Worm (Caenorhabditis elegans) whole organism, L3 larva: ENCODE results near the gene ifbp-1.
A peak's percentile ranks its signal among the peaks of the same experiment; 100 is the strongest.

ENCODE experiments used
- R02D3.7 ChIP-seq: fragments of 150-350 bp; optimal IDR thresholded peaks from 2 replicates; lab custom pipeline; 2014; ENCODE audit warnings: missing biosample characterization, missing genetic modification characterization
- ZK546.5 ChIP-seq: sonication (generic microtip); optimal IDR thresholded peaks from 2 replicates; lab custom pipeline; 2017; ENCODE audit warnings: missing biosample characterization, missing genetic modification characterization
- ama-1 ChIP-seq: fragments of 150-350 bp; optimal IDR thresholded peaks from 2 replicates; lab custom pipeline; 2018
- ceh-28 ChIP-seq: fragments of 150-350 bp; optimal IDR thresholded peaks from 2 replicates; lab custom pipeline; 2014; ENCODE audit warnings: missing biosample characterization, missing genetic modification reagents, missing genetic modification characterization
- ceh-82 ChIP-seq: fragments of 150-350 bp; optimal IDR thresholded peaks from 2 replicates; lab custom pipeline; 2014; ENCODE audit warnings: missing biosample characterization, missing genetic modification characterization
- ceh-9 ChIP-seq: sonication (generic microtip); optimal IDR thresholded peaks from 2 replicates; lab custom pipeline; 2018; ENCODE audit warnings: missing biosample characterization, missing genetic modification characterization
- daf-12 ChIP-seq: fragments of 150-350 bp; optimal IDR thresholded peaks from 2 replicates; lab custom pipeline; 2014; ENCODE audit warnings: missing biosample characterization, missing genetic modification reagents, missing genetic modification characterization
- egl-27 ChIP-seq: sonication (generic microtip); optimal IDR thresholded peaks from 4 replicates; lab custom pipeline; 2017; ENCODE audit warnings: missing biosample characterization, missing genetic modification reagents, missing genetic modification characterization
- elt-1 ChIP-seq: fragments of 150-350 bp; optimal IDR thresholded peaks from 2 replicates; lab custom pipeline; 2014; ENCODE audit warnings: missing biosample characterization, missing genetic modification characterization
- elt-2 ChIP-seq: sonication (generic microtip); optimal IDR thresholded peaks from 2 replicates; lab custom pipeline; 2016; ENCODE audit warnings: missing genetic modification reagents, mild to moderate bottlenecking, missing genetic modification characterization, missing compliant biosample characterization
- eor-1 ChIP-seq, 2 experiments: fragments of 150-350 bp; optimal IDR thresholded peaks; 2 replicates each; lab custom pipeline; 2014 to 2018; ENCODE audit warnings: missing biosample characterization in 2 of 2, missing genetic modification characterization in 2 of 2
- fkh-10 ChIP-seq: sonication (generic microtip); optimal IDR thresholded peaks from 2 replicates; lab custom pipeline; 2017; ENCODE audit warnings: missing biosample characterization, missing genetic modification reagents, missing genetic modification characterization
- fkh-2 ChIP-seq: fragments of 150-350 bp; optimal IDR thresholded peaks from 2 replicates; lab custom pipeline; 2014; ENCODE audit warnings: missing biosample characterization, missing genetic modification reagents, missing genetic modification characterization
- hmg-11 ChIP-seq: sonication (generic microtip); optimal IDR thresholded peaks from 2 replicates; lab custom pipeline; 2016; ENCODE audit warnings: missing genetic modification characterization, missing compliant biosample characterization
- jun-1 ChIP-seq: fragments of 150-350 bp; optimal IDR thresholded peaks from 2 replicates; lab custom pipeline; 2014; ENCODE audit warnings: missing biosample characterization, missing genetic modification reagents, missing genetic modification characterization
- lin-15B ChIP-seq: fragments of 150-350 bp; optimal IDR thresholded peaks from 2 replicates; lab custom pipeline; 2014; ENCODE audit warnings: missing biosample characterization, missing genetic modification characterization
- lin-39 ChIP-seq: fragments of 150-350 bp; optimal IDR thresholded peaks from 2 replicates; lab custom pipeline; 2018; ENCODE audit warnings: missing biosample characterization, missing genetic modification reagents, missing genetic modification characterization
- lsy-12 ChIP-seq: sonication (generic microtip); optimal IDR thresholded peaks from 2 replicates; lab custom pipeline; 2016; ENCODE audit warnings: mild to moderate bottlenecking, missing genetic modification characterization, missing compliant biosample characterization
- mml-1 ChIP-seq: fragments of 150-350 bp; sonication (generic microtip); optimal IDR thresholded peaks from 3 replicates; lab custom pipeline; 2014; ENCODE audit warnings: missing biosample characterization, missing genetic modification characterization
- nfya-1 ChIP-seq: sonication (generic microtip); optimal IDR thresholded peaks from 2 replicates; lab custom pipeline; 2017; ENCODE audit warnings: missing genetic modification characterization, mild to moderate bottlenecking, missing compliant biosample characterization, antibody characterized with exemption, moderate library complexity; ENCODE audit not compliant: insufficient read depth
- nhr-11 ChIP-seq: fragments of 150-350 bp; optimal IDR thresholded peaks from 2 replicates; lab custom pipeline; 2014; ENCODE audit warnings: missing biosample characterization, missing genetic modification characterization
- nhr-12 ChIP-seq: fragments of 150-350 bp; optimal IDR thresholded peaks from 2 replicates; lab custom pipeline; 2014; ENCODE audit warnings: missing biosample characterization, missing genetic modification characterization
- nhr-23 ChIP-seq: fragments of 150-350 bp; optimal IDR thresholded peaks from 2 replicates; lab custom pipeline; 2014; ENCODE audit warnings: missing biosample characterization, missing genetic modification reagents, missing genetic modification characterization
- nhr-237 ChIP-seq: fragments of 150-350 bp; optimal IDR thresholded peaks from 2 replicates; lab custom pipeline; 2014; ENCODE audit warnings: missing biosample characterization, missing genetic modification characterization
- nhr-28 ChIP-seq: fragments of 150-350 bp; optimal IDR thresholded peaks from 2 replicates; lab custom pipeline; 2014; ENCODE audit warnings: missing biosample characterization, missing genetic modification characterization
- nhr-43 ChIP-seq: sonication (generic microtip); optimal IDR thresholded peaks from 2 replicates; lab custom pipeline; 2016; ENCODE audit warnings: mild to moderate bottlenecking, missing genetic modification characterization, missing compliant biosample characterization; ENCODE audit not compliant: poor library complexity, severe bottlenecking
- nhr-76 ChIP-seq: fragments of 150-350 bp; sonication (generic microtip); optimal IDR thresholded peaks from 5 replicates; lab custom pipeline; 2014; ENCODE audit warnings: missing biosample characterization, missing genetic modification characterization
- pqm-1 ChIP-seq: fragments of 150-350 bp; optimal IDR thresholded peaks from 2 replicates; lab custom pipeline; 2017; ENCODE audit warnings: missing biosample characterization, missing genetic modification characterization, inconsistent platforms
- sea-2 ChIP-seq: fragments of 150-350 bp; sonication (generic microtip); optimal IDR thresholded peaks from 4 replicates; lab custom pipeline; 2014; ENCODE audit warnings: missing biosample characterization, missing genetic modification reagents, missing genetic modification characterization
- snpc-4 ChIP-seq: fragments of 150-350 bp; optimal IDR thresholded peaks from 2 replicates; lab custom pipeline; 2014; ENCODE audit warnings: missing biosample characterization, missing genetic modification characterization
- tbx-2 ChIP-seq: sonication (generic microtip); optimal IDR thresholded peaks from 2 replicates; lab custom pipeline; 2016; ENCODE audit warnings: mild to moderate bottlenecking, missing genetic modification characterization, missing compliant biosample characterization
- unc-39 ChIP-seq: sonication (generic microtip); optimal IDR thresholded peaks from 4 replicates; lab custom pipeline; 2017; ENCODE audit warnings: missing biosample characterization, missing genetic modification characterization
- unc-62 ChIP-seq: fragments of 150-350 bp; sonication (generic microtip); optimal IDR thresholded peaks from 4 replicates; lab custom pipeline; 2014; ENCODE audit warnings: missing biosample characterization, missing genetic modification reagents, missing genetic modification characterization
- zag-1 ChIP-seq: fragments of 150-350 bp; optimal IDR thresholded peaks from 2 replicates; lab custom pipeline; 2014; ENCODE audit warnings: missing biosample characterization, missing genetic modification characterization
- ztf-11 ChIP-seq: fragments of 150-350 bp; optimal IDR thresholded peaks from 2 replicates; lab custom pipeline; 2014; ENCODE audit warnings: missing biosample characterization, missing genetic modification characterization

The ifbp-1 gene

DNA sequence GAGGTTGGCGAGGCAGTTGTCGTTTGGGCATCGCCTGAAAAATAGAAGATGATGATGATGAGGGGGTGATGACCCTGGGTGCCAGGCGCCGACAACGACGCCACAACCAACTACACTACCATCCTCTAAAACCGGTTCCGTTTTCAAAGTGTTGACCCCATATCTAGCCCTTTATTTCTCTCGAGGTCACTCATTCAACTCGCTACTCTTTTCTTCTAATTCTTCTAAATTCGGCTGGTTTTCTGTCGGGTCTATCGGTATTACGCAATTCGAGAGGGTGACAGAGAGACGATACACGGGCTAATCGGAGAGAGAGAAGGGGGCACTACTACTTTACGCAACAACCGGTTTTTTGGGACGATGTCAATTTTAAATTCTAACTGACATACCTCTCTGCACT lies 8.7 kb downstream of the ifbp-1 start (continued):
- TF ChIP-seq eor-1 (tag; optimal IDR thresholded peaks at IDR 0.05; lab: Kevin White, UChicago) (peak in 1 of 2 experiments; percentile 39), mml-1 (tag; lab: Kevin White, UChicago) (no peak), nhr-28 (tag; lab: Kevin White, UChicago) (no peak), egl-27 (tag; lab: Kevin White, UChicago) (peak; percentile 50), hmg-11 (tag; lab: Kevin White, UChicago) (no peak), ceh-28 (tag; lab: Kevin White, UChicago) (peak; percentile 46), R02D3.7 (tag; lab: Kevin White, UChicago) (no peak), ztf-11 (tag; lab: Kevin White, UChicago) (no peak), ama-1 (lab: Kevin White, UChicago) (no peak), pqm-1 (tag; lab: Kevin White, UChicago) (no peak), nhr-23 (peak; percentile 99), sea-2 (GFP tag; lab: Kevin White, UChicago) (no peak), unc-62 (GFP tag; lab: Kevin White, UChicago) (peak; percentile 43), nhr-11 (tag; lab: Kevin White, UChicago) (no peak)

DNA sequence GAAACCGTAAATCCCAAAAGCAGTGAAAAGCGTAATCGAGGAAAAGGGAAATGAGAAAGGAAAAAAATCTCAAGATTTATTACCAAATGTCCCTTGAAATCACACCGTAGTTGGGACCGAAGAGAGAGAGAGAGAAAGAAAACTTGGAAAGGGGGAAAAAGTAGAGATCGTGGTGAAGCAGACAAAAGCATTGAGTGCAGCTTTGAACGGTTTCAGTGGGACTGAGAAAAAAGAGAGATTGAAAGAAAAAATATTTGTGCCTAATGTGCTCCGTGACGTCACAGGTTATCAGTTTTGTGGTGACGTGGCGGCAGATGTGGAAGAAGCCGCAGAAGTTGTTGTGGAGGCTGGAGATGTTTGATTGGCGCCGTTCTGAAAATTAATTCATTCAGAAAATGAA lies 9.8 kb downstream of the ifbp-1 start:
- TF ChIP-seq lin-39 (tag; lab: Kevin White, UChicago) (no peak), nhr-11 (tag; lab: Kevin White, UChicago) (no peak), fkh-2 (no peak), tbx-2 (no peak), ceh-9 (tag; lab: Kevin White, UChicago) (no peak), nfya-1 (tag; lab: Kevin White, UChicago) (no peak), lsy-12 (tag; lab: Kevin White, UChicago) (no peak), snpc-4 (tag; lab: Kevin White, UChicago) (no peak), unc-39 (tag; lab: Kevin White, UChicago) (no peak), ceh-82 (tag; lab: Kevin White, UChicago) (no peak), nhr-43 (no peak), hmg-11 (tag; lab: Kevin White, UChicago) (no peak)

DNA sequence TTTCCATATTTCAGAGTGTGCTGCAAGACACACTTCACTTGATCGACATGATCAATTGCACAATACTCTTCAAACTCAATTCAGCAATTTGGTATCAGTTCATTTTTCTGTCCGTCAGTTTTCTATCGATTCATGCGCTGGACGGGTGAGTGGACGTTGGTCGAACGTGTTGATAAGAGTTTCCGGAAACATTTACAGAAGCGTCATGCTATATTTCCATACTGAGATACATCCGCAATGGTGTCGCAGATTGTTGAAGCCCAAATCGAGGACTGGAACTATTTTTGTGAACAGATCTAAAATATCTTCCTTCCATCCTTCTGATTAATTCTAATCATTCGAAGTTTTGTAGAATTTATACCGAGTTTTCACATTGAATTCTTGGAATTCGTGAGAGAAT lies 10.4 kb downstream of the ifbp-1 start:
- peak; percentile 83 for TF ChIP-seq elt-2
- no peak for TF ChIP-seq daf-12
- peak; percentile 73 for TF ChIP-seq jun-1 (tag; lab: Kevin White, UChicago)
- TF ChIP-seq zag-1 (tag; lab: Kevin White, UChicago) = no peak
- peak; percentile 79 for TF ChIP-seq pqm-1 (tag; lab: Kevin White, UChicago)
- TF ChIP-seq nhr-43 = peak; percentile 28

DNA sequence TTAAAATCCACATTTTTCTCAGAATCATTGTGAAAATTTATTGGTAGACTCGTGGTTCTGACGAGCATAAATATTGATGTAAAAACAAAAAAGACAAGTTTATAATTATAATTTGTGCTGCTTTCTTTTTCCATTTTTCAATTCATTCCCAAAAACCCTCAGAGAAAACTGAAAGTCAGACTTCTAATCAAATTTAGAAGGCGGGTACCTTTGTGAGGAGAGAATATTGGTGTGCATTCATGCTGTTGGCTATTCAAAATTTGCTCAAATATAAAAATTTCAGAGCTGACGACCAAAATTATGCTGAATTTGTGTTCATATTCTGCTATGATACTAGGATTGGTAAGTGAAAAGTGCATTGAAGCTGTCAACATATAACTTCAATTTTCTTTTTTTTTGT lies 13.0 kb downstream of the ifbp-1 start, which contains the start of gene srx-125:
TSS of gene srx-125 (plus strand) at position 301 of the 400 bp plus-strand sequence.
- TF ChIP-seq fkh-10 (GFP tag; lab: Kevin White, UChicago) (no peak), ceh-28 (tag; lab: Kevin White, UChicago) (no peak), ceh-9 (tag; lab: Kevin White, UChicago) (no peak), snpc-4 (tag; lab: Kevin White, UChicago) (no peak), nfya-1 (tag; lab: Kevin White, UChicago) (no peak), elt-1 (tag; lab: Kevin White, UChicago) (no peak), nhr-12 (no peak)

DNA sequence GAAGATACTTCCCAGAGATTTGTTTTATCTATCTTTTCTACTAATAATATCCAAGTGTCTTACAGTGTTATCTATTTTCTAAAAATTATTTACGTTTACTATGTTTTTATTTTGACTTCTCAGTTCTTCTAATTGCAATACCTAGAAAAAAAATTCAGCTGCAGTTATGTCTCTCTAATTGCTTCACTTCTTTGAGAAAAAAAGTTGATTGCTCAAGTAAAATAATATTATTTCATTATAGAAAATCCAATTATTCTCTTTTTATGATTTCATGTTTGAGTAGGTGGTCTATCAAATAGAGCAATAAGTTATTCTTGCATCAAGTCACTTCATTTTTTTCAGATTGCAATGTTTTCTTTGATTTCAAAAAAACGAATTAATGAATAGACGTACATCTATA lies 13.6 kb downstream of the ifbp-1 start:
- TF ChIP-seq nhr-43 (no peak), fkh-10 (GFP tag; lab: Kevin White, UChicago) (peak; percentile 56)

DNA sequence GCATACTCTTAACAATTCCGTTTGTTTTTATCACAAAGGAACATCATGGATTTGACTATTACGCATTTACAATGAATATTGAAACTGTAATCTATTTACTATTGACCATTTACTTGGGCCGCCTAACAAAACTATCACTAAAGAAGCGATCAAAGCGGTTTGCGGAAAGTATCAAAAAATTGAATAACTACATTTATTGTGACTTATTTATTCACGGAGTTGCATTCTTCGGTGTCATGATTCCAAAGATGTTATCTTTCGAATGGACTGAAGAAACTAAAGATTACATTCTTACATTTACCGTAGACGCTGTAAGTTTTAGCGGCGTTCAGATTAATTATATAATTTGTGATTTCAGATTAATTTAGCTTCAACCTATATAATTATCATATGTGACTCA lies 15.8 kb downstream of the ifbp-1 start:
- TF ChIP-seq ceh-28 (tag; lab: Kevin White, UChicago) (no peak), unc-39 (tag; lab: Kevin White, UChicago) (no peak), ZK546.5 (no peak), egl-27 (tag; lab: Kevin White, UChicago) (no peak), zag-1 (tag; lab: Kevin White, UChicago) (no peak), lin-39 (tag; lab: Kevin White, UChicago) (no peak), ztf-11 (tag; lab: Kevin White, UChicago) (no peak), nhr-237 (tag; lab: Kevin White, UChicago) (no peak), sea-2 (GFP tag; lab: Kevin White, UChicago) (no peak), nhr-76 (tag; lab: Kevin White, UChicago) (no peak), pqm-1 (tag; lab: Kevin White, UChicago) (no peak), nhr-23 (no peak), R02D3.7 (tag; lab: Kevin White, UChicago) (no peak), fkh-2 (no peak), nhr-28 (tag; lab: Kevin White, UChicago) (no peak), lin-15B (tag; lab: Kevin White, UChicago) (no peak), elt-2 (no peak)
- TF ChIP-seq, all 47 proteins: peak for 0
